Fruit fly (Drosophila melanogaster): ENCODE results near the gene Strip.

The Strip gene

dm6 chr3L:3343260-3343659 lies 14.6 kb upstream of the Strip start:
- TF ChIP-seq foxo (GFP tag; optimal IDR thresholded peaks at IDR 0.05) (peak in 1 of 2 experiments; percentile 85), N (GFP tag; optimal IDR thresholded peaks at IDR 0.05) (no peak), Abd-B (GFP tag; optimal IDR thresholded peaks at IDR 0.05) (no peak), ey (GFP tag; optimal IDR thresholded peaks at IDR 0.05) (peak; percentile 79), dl (GFP tag; optimal IDR thresholded peaks at IDR 0.05; ENCODE audit: insufficient read depth in 1 of 2, partially characterized antibody in 2 of 2) (no peak), dsf (GFP tag; optimal IDR thresholded peaks at IDR 0.05; ENCODE audit: borderline replicate concordance) (peak; percentile 19), usp (GFP tag; optimal IDR thresholded peaks at IDR 0.05) (no peak), woc (GFP tag; optimal IDR thresholded peaks at IDR 0.05) (peak; percentile 60), pan (optimal IDR thresholded peaks at IDR 0.05) (no peak), CrebA (GFP tag; optimal IDR thresholded peaks at IDR 0.05; ENCODE audit: borderline replicate concordance) (no peak), Hr78 (GFP tag; optimal IDR thresholded peaks at IDR 0.05) (no peak), Dfd (GFP tag; optimal IDR thresholded peaks at IDR 0.05) (no peak), sv (GFP tag; optimal IDR thresholded peaks at IDR 0.05) (peak; percentile 16), Jra (GFP tag; optimal IDR thresholded peaks at IDR 0.05) (peak; percentile 38), h (GFP tag; optimal IDR thresholded peaks at IDR 0.05) (peak; percentile 85), brk (GFP tag; optimal IDR thresholded peaks at IDR 0.05) (peak; percentile 76), CG32264 (GFP tag; optimal IDR thresholded peaks at IDR 0.05) (peak; percentile 23), Dif (GFP tag; optimal IDR thresholded peaks at IDR 0.05; ENCODE audit: partially characterized antibody) (no peak), Sp1 (GFP tag; optimal IDR thresholded peaks at IDR 0.05) (peak; percentile 90), lola (GFP tag; optimal IDR thresholded peaks at IDR 0.05) (no peak), rgr (GFP tag; optimal IDR thresholded peaks at IDR 0.05) (peak; percentile 77), dmrt93B (GFP tag; optimal IDR thresholded peaks at IDR 0.05) (peak; percentile 59), Mio (GFP tag; optimal IDR thresholded peaks at IDR 0.05) (no peak), tai (GFP tag; optimal IDR thresholded peaks at IDR 0.05) (peak; percentile 52), HLH106 (tag; optimal IDR thresholded peaks at IDR 0.05) (peak; percentile 78), Vsx2 (GFP tag; optimal IDR thresholded peaks at IDR 0.05; ENCODE audit: partially characterized antibody) (no peak), CG9705 (GFP tag; optimal IDR thresholded peaks at IDR 0.05) (peak; percentile 60), sage (GFP tag; optimal IDR thresholded peaks at IDR 0.05) (peak; percentile 11), br (GFP tag; optimal IDR thresholded peaks at IDR 0.05) (peak; percentile 72), GATAd (GFP tag; optimal IDR thresholded peaks at IDR 0.05) (no peak), psq (GFP tag; optimal IDR thresholded peaks at IDR 0.05) (peak; percentile 85), OdsH (GFP tag; optimal IDR thresholded peaks at IDR 0.05) (peak; percentile 85), Rel (GFP tag; optimal IDR thresholded peaks at IDR 0.05) (no peak), Rel (tag; optimal IDR thresholded peaks at IDR 0.05) (peak; percentile 6), Hnf4 (GFP tag; optimal IDR thresholded peaks at IDR 0.05) (peak; percentile 78), fru (GFP tag; optimal IDR thresholded peaks at IDR 0.05) (peak; percentile 88), Hr83 (GFP tag; optimal IDR thresholded peaks at IDR 0.05; ENCODE audit: poor library complexity, severe bottlenecking) (no peak), jim (GFP tag; optimal IDR thresholded peaks at IDR 0.05) (no peak), Myc (optimal IDR thresholded peaks at IDR 0.05) (no peak)

dm6 chr3L:3342307-3342940 lies 13.8 kb upstream of the Strip start:
- TF ChIP-seq Vsx2 (GFP tag; optimal IDR thresholded peaks at IDR 0.05; ENCODE audit: partially characterized antibody): no peak
- TF ChIP-seq CG32264 (GFP tag; optimal IDR thresholded peaks at IDR 0.05): no peak
- peak; percentile 58 for TF ChIP-seq HLH106 (tag; optimal IDR thresholded peaks at IDR 0.05)
- no peak for TF ChIP-seq usp (GFP tag; optimal IDR thresholded peaks at IDR 0.05)
- peak; percentile 76 for TF ChIP-seq rgr (GFP tag; optimal IDR thresholded peaks at IDR 0.05)
- TF ChIP-seq lola (GFP tag; optimal IDR thresholded peaks at IDR 0.05): no peak
- no peak for TF ChIP-seq CrebA (GFP tag; optimal IDR thresholded peaks at IDR 0.05; ENCODE audit: borderline replicate concordance)
- TF ChIP-seq Rel (GFP tag; optimal IDR thresholded peaks at IDR 0.05): no peak
- TF ChIP-seq Rel (tag; optimal IDR thresholded peaks at IDR 0.05): peak; percentile 13
- TF ChIP-seq h (GFP tag; optimal IDR thresholded peaks at IDR 0.05): peak; percentile 69
- no peak for TF ChIP-seq Hr83 (GFP tag; optimal IDR thresholded peaks at IDR 0.05; ENCODE audit: poor library complexity, severe bottlenecking)
- TF ChIP-seq Myc (optimal IDR thresholded peaks at IDR 0.05): no peak
- TF ChIP-seq foxo (GFP tag; optimal IDR thresholded peaks at IDR 0.05): peak in 1 of 2 experiments; percentile 77
- TF ChIP-seq Mio (GFP tag; optimal IDR thresholded peaks at IDR 0.05): peak; percentile 15
- peak; percentile 75 for TF ChIP-seq Hnf4 (GFP tag; optimal IDR thresholded peaks at IDR 0.05)
- no peak for TF ChIP-seq dl (GFP tag; optimal IDR thresholded peaks at IDR 0.05; ENCODE audit: insufficient read depth in 1 of 2, partially characterized antibody in 2 of 2)
- TF ChIP-seq sage (GFP tag; optimal IDR thresholded peaks at IDR 0.05): peak; percentile 49
- TF ChIP-seq tai (GFP tag; optimal IDR thresholded peaks at IDR 0.05): peak; percentile 10
- peak; percentile 74 for TF ChIP-seq woc (GFP tag; optimal IDR thresholded peaks at IDR 0.05)
- no peak for TF ChIP-seq N (GFP tag; optimal IDR thresholded peaks at IDR 0.05)
- no peak for TF ChIP-seq GATAd (GFP tag; optimal IDR thresholded peaks at IDR 0.05)
- no peak for TF ChIP-seq sv (GFP tag; optimal IDR thresholded peaks at IDR 0.05)
- no peak for TF ChIP-seq Hr78 (GFP tag; optimal IDR thresholded peaks at IDR 0.05)
- TF ChIP-seq CG9705 (GFP tag; optimal IDR thresholded peaks at IDR 0.05): peak; percentile 41
- TF ChIP-seq Jra (GFP tag; optimal IDR thresholded peaks at IDR 0.05): no peak
- no peak for TF ChIP-seq Dfd (GFP tag; optimal IDR thresholded peaks at IDR 0.05)
- peak; percentile 76 for TF ChIP-seq fru (GFP tag; optimal IDR thresholded peaks at IDR 0.05)
- no peak for TF ChIP-seq Abd-B (GFP tag; optimal IDR thresholded peaks at IDR 0.05)
- peak; percentile 39 for TF ChIP-seq dmrt93B (GFP tag; optimal IDR thresholded peaks at IDR 0.05)
- peak; percentile 64 for TF ChIP-seq psq (GFP tag; optimal IDR thresholded peaks at IDR 0.05)
- TF ChIP-seq OdsH (GFP tag; optimal IDR thresholded peaks at IDR 0.05): peak; percentile 63
- TF ChIP-seq dsf (GFP tag; optimal IDR thresholded peaks at IDR 0.05; ENCODE audit: borderline replicate concordance): no peak
- TF ChIP-seq Sp1 (GFP tag; optimal IDR thresholded peaks at IDR 0.05): peak; percentile 77
- TF ChIP-seq brk (GFP tag; optimal IDR thresholded peaks at IDR 0.05): peak; percentile 3
- no peak for TF ChIP-seq pan (optimal IDR thresholded peaks at IDR 0.05)
- TF ChIP-seq Dif (GFP tag; optimal IDR thresholded peaks at IDR 0.05; ENCODE audit: partially characterized antibody): no peak
- peak; percentile 73 for TF ChIP-seq br (GFP tag; optimal IDR thresholded peaks at IDR 0.05)
- peak; percentile 78 for TF ChIP-seq ey (GFP tag; optimal IDR thresholded peaks at IDR 0.05)
- no peak for TF ChIP-seq jim (GFP tag; optimal IDR thresholded peaks at IDR 0.05)

Measured in whole organism, wandering third instar larva.